Worm (Caenorhabditis elegans): ENCODE results near the gene C31B8.16.

- TF ChIP-seq daf-19 (GFP tag; conservative IDR thresholded peaks at IDR 0.05), result no peak
- TF ChIP-seq hlh-30 (tag; optimal IDR thresholded peaks at IDR 0.05; ENCODE audit: insufficient read depth), result no peak
- TF ChIP-seq lin-13 (GFP tag; optimal IDR thresholded peaks at IDR 0.05), result no peak
- TF ChIP-seq unc-130 (GFP tag; optimal IDR thresholded peaks at IDR 0.05), result no peak
- TF ChIP-seq unc-62 (GFP tag; optimal IDR thresholded peaks at IDR 0.05 in 1 of 2), result no peak
- TF ChIP-seq unc-62 (tag; optimal IDR thresholded peaks at IDR 0.05), result no peak
- no peak for TF ChIP-seq ztf-11 (tag; optimal IDR thresholded peaks at IDR 0.05)
- TF ChIP-seq Y48G9A.11 (GFP tag; IDR thresholded peaks at IDR 0.05), result no peak
- no peak for TF ChIP-seq snpc-4 (tag; optimal IDR thresholded peaks at IDR 0.05)
- TF ChIP-seq pqm-1 (tag; optimal IDR thresholded peaks at IDR 0.05), result no peak
- TF ChIP-seq nhr-42 (GFP tag; IDR thresholded peaks at IDR 0.05), result no peak
Observed at ce11 chrV:2960894-2961293, 31.0 kb downstream of the C31B8.16 start, which contains the start of gene srw-144.

Data from whole organism, L4 larva.